Worm (Caenorhabditis elegans): ENCODE data around the gene eif-2Bdelta.

DNA sequence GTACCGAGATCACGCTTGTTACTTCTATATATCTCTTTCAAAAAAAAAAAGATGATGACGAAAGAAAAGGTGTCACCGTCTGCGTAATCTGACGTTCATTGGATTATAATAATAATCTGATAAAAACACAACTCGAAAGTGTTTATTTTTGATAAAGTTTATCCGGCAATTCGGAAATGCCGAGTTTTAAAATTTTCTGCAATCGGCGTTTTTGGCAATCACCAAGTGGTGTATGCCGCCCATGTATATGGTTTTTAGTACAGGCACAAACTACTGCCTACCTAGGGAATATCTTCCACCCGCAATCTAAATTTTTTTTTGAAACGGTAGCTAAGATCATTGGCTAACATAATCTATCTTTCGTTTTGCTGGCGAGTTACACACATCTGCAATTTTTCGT lies 39.7 kb upstream of the eif-2Bdelta start:
- no peak for TF ChIP-seq dpl-1 (GFP tag; optimal IDR thresholded peaks at IDR 0.05)
- TF ChIP-seq ama-1 (optimal IDR thresholded peaks at IDR 0.05): no peak
- no peak for TF ChIP-seq ztf-11 (tag; optimal IDR thresholded peaks at IDR 0.05)
- no peak for TF ChIP-seq hmg-1.1 (GFP tag; IDR thresholded peaks at IDR 0.05)
